Fruit fly (Drosophila melanogaster) whole organism, embryonic: ENCODE data around the gene Pgant8.

Experiments used
- Atf-2 ChIP-seq: fragments of 200-800 bp; sonication (Bioruptor generic); optimal IDR thresholded peaks from 2 replicates; lab custom pipeline; 2016; ENCODE audit warnings: missing biosample characterization, missing genetic modification characterization
- Atf6 ChIP-seq: fragments of 200-800 bp; sonication (Bioruptor generic); IDR thresholded peaks from 2 replicates; pipeline ENCODE4 v1.3.6; 2022; ENCODE audit warnings: missing biosample characterization, missing genetic modification characterization
- B-H2 ChIP-seq: fragments of 200-800 bp; sonication (Bioruptor generic); optimal IDR thresholded peaks from 2 replicates; lab custom pipeline; 2018; ENCODE audit warnings: missing biosample characterization, mild to moderate bottlenecking, missing genetic modification characterization
- CG1024 ChIP-seq: fragments of 200-800 bp; sonication (Bioruptor generic); IDR thresholded peaks from 2 replicates; pipeline ENCODE4 v1.3.6; 2022; ENCODE audit warnings: missing biosample characterization, missing genetic modification characterization
- CG10321 ChIP-seq: fragments of 200-800 bp; sonication (Bioruptor generic); IDR thresholded peaks from 2 replicates; pipeline ENCODE4 v1.3.6; 2022; ENCODE audit warnings: missing biosample characterization, missing genetic modification characterization
- CG11456 ChIP-seq: fragments of 200-800 bp; sonication (Bioruptor generic); IDR thresholded peaks from 3 replicates; pipeline ENCODE4 v1.3.6; 2022; ENCODE audit warnings: missing biosample characterization, missing genetic modification characterization
- CG12071 ChIP-seq: fragments of 200-800 bp; sonication (Bioruptor generic); optimal IDR thresholded peaks from 3 replicates; lab custom pipeline; 2018; ENCODE audit warnings: missing biosample characterization, mild to moderate bottlenecking, missing genetic modification characterization
- CG13624 ChIP-seq: fragments of 200-800 bp; sonication (Bioruptor generic); optimal IDR thresholded peaks from 2 replicates; lab custom pipeline; 2016; ENCODE audit warnings: missing biosample characterization, missing genetic modification characterization
- CG13775 ChIP-seq: fragments of 200-800 bp; sonication (Bioruptor generic); optimal IDR thresholded peaks from 3 replicates; lab custom pipeline; 2017; ENCODE audit warnings: missing biosample characterization, mild to moderate bottlenecking, missing genetic modification characterization
- CG14014 ChIP-seq: fragments of 200-800 bp; sonication (Bioruptor generic); IDR thresholded peaks from 2 replicates; pipeline ENCODE4 v1.3.6; 2022; ENCODE audit warnings: missing biosample characterization, missing genetic modification characterization
- CG14441 ChIP-seq: fragments of 200-800 bp; sonication (Bioruptor generic); IDR thresholded peaks from 2 replicates; pipeline ENCODE4 v1.3.6; 2022; ENCODE audit warnings: missing biosample characterization, missing genetic modification characterization
- CG2875 ChIP-seq: fragments of 200-800 bp; sonication (Bioruptor generic); optimal IDR thresholded peaks from 2 replicates; lab custom pipeline; 2017; ENCODE audit warnings: missing biosample characterization, mild to moderate bottlenecking, missing genetic modification characterization, missing genetic modification reagents
- CG32532 ChIP-seq: fragments of 200-800 bp; sonication (Bioruptor generic); IDR thresholded peaks from 2 replicates; pipeline ENCODE4 v1.3.6; 2022; ENCODE audit warnings: missing biosample characterization, missing genetic modification characterization
- CG42726 ChIP-seq: fragments of 200-800 bp; sonication (Bioruptor generic); IDR thresholded peaks from 2 replicates; pipeline ENCODE4 v1.3.6; 2022; ENCODE audit warnings: missing biosample characterization, missing genetic modification characterization; ENCODE audit not compliant: partially characterized antibody
- CG4360 ChIP-seq: fragments of 200-800 bp; sonication (Bioruptor generic); IDR thresholded peaks from 2 replicates; pipeline ENCODE4 v1.3.6; 2022; ENCODE audit warnings: missing biosample characterization, missing genetic modification characterization
- CG5953 ChIP-seq: fragments of 200-800 bp; sonication (Bioruptor generic); IDR thresholded peaks from 2 replicates; pipeline ENCODE4 v1.3.6; 2022; ENCODE audit warnings: missing biosample characterization, missing genetic modification characterization
- CG7271 ChIP-seq: fragments of 200-800 bp; sonication (Bioruptor generic); optimal IDR thresholded peaks from 2 replicates; lab custom pipeline; 2018; ENCODE audit warnings: missing biosample characterization, mild to moderate bottlenecking, missing genetic modification characterization, moderate library complexity
- CG9817 ChIP-seq: fragments of 200-800 bp; sonication (Bioruptor generic); optimal IDR thresholded peaks from 2 replicates; lab custom pipeline; 2018; ENCODE audit warnings: missing biosample characterization, mild to moderate bottlenecking, missing genetic modification characterization, moderate library complexity
- Dad ChIP-seq: fragments of 200-800 bp; sonication (Bioruptor generic); optimal IDR thresholded peaks from 3 replicates; lab custom pipeline; 2016; ENCODE audit warnings: missing biosample characterization, missing genetic modification characterization
- Dll ChIP-seq: fragments of 200-800 bp; sonication (Bioruptor generic); IDR thresholded peaks from 4 replicates; pipeline ENCODE4 v1.3.6; 2022; ENCODE audit warnings: missing biosample characterization, missing genetic modification characterization; ENCODE audit not compliant: partially characterized antibody
- Drgx ChIP-seq: fragments of 200-800 bp; sonication (Bioruptor generic); IDR thresholded peaks from 2 replicates; pipeline ENCODE4 v1.3.6; 2022; ENCODE audit warnings: missing biosample characterization, missing genetic modification characterization
- E2f1 ChIP-seq: fragments of 200-800 bp; sonication (Bioruptor generic); IDR thresholded peaks from 2 replicates; pipeline ENCODE4 v1.3.6; 2022; ENCODE audit warnings: missing biosample characterization, missing genetic modification characterization
- GATAe ChIP-seq: fragments of 200-800 bp; sonication (Bioruptor generic); conservative IDR thresholded peaks from 2 replicates; pipeline ENCODE4 v1.3.6; 2022; ENCODE audit warnings: missing biosample characterization, missing genetic modification characterization
- Hmr ChIP-seq: fragments of 200-800 bp; sonication (Bioruptor generic); optimal IDR thresholded peaks from 3 replicates; lab custom pipeline; 2017; ENCODE audit warnings: mild to moderate bottlenecking, missing biosample characterization, missing genetic modification reagents, missing genetic modification characterization
- Kr ChIP-seq: fragments of 200-800 bp; sonication (Bioruptor generic); optimal IDR thresholded peaks from 2 replicates; lab custom pipeline; 2017; ENCODE audit warnings: missing biosample characterization, mild to moderate bottlenecking, missing genetic modification characterization
- Lhr ChIP-seq: fragments of 200-800 bp; sonication (Bioruptor generic); optimal IDR thresholded peaks from 3 replicates; lab custom pipeline; 2017; ENCODE audit warnings: mild to moderate bottlenecking, missing biosample characterization, missing genetic modification reagents, missing genetic modification characterization
- Med ChIP-seq: fragments of 200-800 bp; sonication (Bioruptor generic); peaks from one replicate; lab custom pipeline; 2016; ENCODE audit warnings: missing biosample characterization, missing genetic modification characterization, mild to moderate bottlenecking, inconsistent platforms, moderate library complexity
- NFAT ChIP-seq: fragments of 200-800 bp; sonication (Bioruptor generic); IDR thresholded peaks from 2 replicates; pipeline ENCODE4 v1.3.6; 2022; ENCODE audit warnings: missing biosample characterization, missing genetic modification characterization
- ac ChIP-seq: fragments of 200-800 bp; sonication (Bioruptor generic); optimal IDR thresholded peaks from 3 replicates; lab custom pipeline; 2017; ENCODE audit warnings: missing biosample characterization, mild to moderate bottlenecking, missing genetic modification characterization
- al ChIP-seq: fragments of 200-800 bp; sonication (Bioruptor generic); IDR thresholded peaks from 2 replicates; pipeline ENCODE4 v1.3.6; 2022; ENCODE audit warnings: missing biosample characterization, missing genetic modification characterization
- ap ChIP-seq: fragments of 200-800 bp; sonication (Bioruptor generic); IDR thresholded peaks from 2 replicates; pipeline ENCODE4 v1.3.6; 2022; ENCODE audit warnings: missing biosample characterization, missing genetic modification characterization
- dysf ChIP-seq: fragments of 200-800 bp; sonication (Bioruptor generic); IDR thresholded peaks from 3 replicates; pipeline ENCODE4 v1.3.6; 2022; ENCODE audit warnings: missing biosample characterization, missing genetic modification characterization
- klu ChIP-seq: fragments of 200-800 bp; sonication (Bioruptor generic); IDR thresholded peaks from 2 replicates; pipeline ENCODE4 v1.3.6; 2022; ENCODE audit warnings: missing biosample characterization, missing genetic modification characterization
- kni ChIP-seq: fragments of 200-800 bp; sonication (Bioruptor generic); optimal IDR thresholded peaks from 3 replicates; lab custom pipeline; 2017; ENCODE audit warnings: mild to moderate bottlenecking, missing biosample characterization, missing genetic modification reagents, missing genetic modification characterization
- lov ChIP-seq, 2 experiments: fragments of 200-800 bp in 1 of 2; fragments of >200 bp in 1 of 2; sonication (Bioruptor generic) in 1 of 2; IDR thresholded peaks in 1 of 2; optimal IDR thresholded peaks in 1 of 2; 2 replicates in 1 of 2; 3 replicates in 1 of 2; pipeline versions ENCODE4 v1.3.6 to Lab custom; 2017 to 2022; ENCODE audit warnings: missing biosample characterization in 1 of 2, missing genetic modification characterization in 1 of 2
- nerfin-1 ChIP-seq: fragments of 200-800 bp; sonication (Bioruptor generic); optimal IDR thresholded peaks from 3 replicates; lab custom pipeline; 2019; ENCODE audit warnings: missing biosample characterization, mild to moderate bottlenecking, missing genetic modification characterization, moderate library complexity
- oc ChIP-seq: fragments of 200-800 bp; sonication (Bioruptor generic); optimal IDR thresholded peaks from 2 replicates; lab custom pipeline; 2018; ENCODE audit warnings: missing biosample characterization, mild to moderate bottlenecking, missing genetic modification characterization, moderate library complexity
- pan ChIP-seq, 4 experiments: fragments of >200 bp in 3 of 4; fragments of 200-800 bp in 1 of 4; sonication (Bioruptor generic) in 1 of 4; optimal IDR thresholded peaks in 3 of 4; IDR thresholded peaks in 1 of 4; 2 replicates each; pipeline versions ENCODE4 v1.3.6 to Lab custom; 2017 to 2022; ENCODE audit warnings: missing biosample characterization in 2 of 4, missing genetic modification characterization in 2 of 4, mixed read lengths in 1 of 4
- phol ChIP-seq: fragments of 200-800 bp; sonication (Bioruptor generic); optimal IDR thresholded peaks from 3 replicates; lab custom pipeline; 2018; ENCODE audit warnings: missing biosample characterization, mild to moderate bottlenecking, missing genetic modification characterization, moderate library complexity
- pzg ChIP-seq: fragments of 200-800 bp; sonication (Bioruptor generic); optimal IDR thresholded peaks from 3 replicates; lab custom pipeline; 2018; ENCODE audit warnings: missing biosample characterization, mild to moderate bottlenecking, missing genetic modification characterization, moderate library complexity
- row ChIP-seq: fragments of 200-800 bp; sonication (Bioruptor generic); IDR thresholded peaks from 3 replicates; pipeline ENCODE4 v1.3.6; 2022; ENCODE audit warnings: missing biosample characterization, missing genetic modification characterization
- schlank ChIP-seq: fragments of 200-800 bp; sonication (Bioruptor generic); optimal IDR thresholded peaks from 2 replicates; lab custom pipeline; 2018; ENCODE audit warnings: missing biosample characterization, mild to moderate bottlenecking, missing genetic modification characterization
- shn ChIP-seq: fragments of 200-800 bp; sonication (Bioruptor generic); optimal IDR thresholded peaks from 3 replicates; lab custom pipeline; 2016; ENCODE audit warnings: missing biosample characterization, missing genetic modification characterization
- sim ChIP-seq: fragments of 200-800 bp; sonication (Bioruptor generic); IDR thresholded peaks from 2 replicates; pipeline ENCODE4 v1.3.6; 2022; ENCODE audit warnings: missing biosample characterization, missing genetic modification characterization
- stc ChIP-seq: fragments of 200-800 bp; sonication (Bioruptor generic); IDR thresholded peaks from 2 replicates; pipeline ENCODE4 v1.3.6; 2022; ENCODE audit warnings: missing biosample characterization, missing genetic modification characterization
- vfl ChIP-seq: fragments of 200-800 bp; sonication (Bioruptor generic); optimal IDR thresholded peaks from 2 replicates; lab custom pipeline; 2016; ENCODE audit warnings: missing biosample characterization, missing genetic modification characterization
- wdn ChIP-seq: fragments of 200-800 bp; sonication (Bioruptor generic); IDR thresholded peaks from 2 replicates; pipeline ENCODE4 v1.3.6; 2022; ENCODE audit warnings: missing biosample characterization, missing genetic modification characterization
- zen2 ChIP-seq: fragments of 200-800 bp; sonication (Bioruptor generic); IDR thresholded peaks from 3 replicates; pipeline ENCODE4 v1.3.6; 2022; ENCODE audit warnings: missing biosample characterization, missing genetic modification characterization; ENCODE audit not compliant: partially characterized antibody
- zfh1 ChIP-seq: fragments of 200-800 bp; sonication (Bioruptor generic); IDR thresholded peaks from 3 replicates; pipeline ENCODE4 v1.3.6; 2022; ENCODE audit warnings: missing biosample characterization, missing genetic modification characterization

The Pgant8 gene

dm6 chr3L:15728195-15728594, 44.5 kb downstream of the Pgant8 start, which contains the start of gene comm (continued):
- TF ChIP-seq CG1024 (GFP tag; lab: Robert Waterston, UW) (peak; percentile 33; the same call in 1 of the 2 replicates), shn (GFP tag; lab: Kevin White, UChicago) (no peak), lov (optimal IDR thresholded peaks at IDR 0.05; lab: Kevin White, UChicago) (no peak), lov (GFP tag; IDR thresholded peaks at IDR 0.05; lab: Robert Waterston, UW) (0 out of 3 replicates have a peak, but pooled peaks have one; percentile 64), dysf (GFP tag; lab: Robert Waterston, UW) (peak; percentile 7; the same call in 1 of the 3 replicates), CG12071 (peak; percentile 57), ac (GFP tag; lab: Kevin White, UChicago) (peak; percentile 1), Atf-2 (GFP tag; lab: Kevin White, UChicago) (no peak), Lhr (no peak), sim (GFP tag; lab: Robert Waterston, UW) (no peak), CG7271 (tag; lab: Kevin White, UChicago) (no peak), CG11456 (GFP tag; lab: Robert Waterston, UW) (peak; percentile 71; the same call in 2 of the 3 replicates), phol (tag; lab: Kevin White, UChicago) (no peak), ap (no peak), stc (peak; percentile 49; the same call in 1 of the 2 replicates), Hmr (GFP tag; lab: Kevin White, UChicago) (peak; percentile 28), E2f1 (GFP tag; lab: Robert Waterston, UW) (no peak), vfl (GFP tag; lab: Kevin White, UChicago) (no peak), CG14441 (GFP tag; lab: Robert Waterston, UW) (no peak), pzg (GFP tag; lab: Kevin White, UChicago) (no peak), CG42726 (GFP tag; lab: Robert Waterston, UW) (peak; percentile 84), schlank (tag; lab: Kevin White, UChicago) (no peak), CG4360 (GFP tag; lab: Robert Waterston, UW) (0 out of 2 replicates have a peak, but pooled peaks have one; percentile 16), GATAe (GFP tag; lab: Robert Waterston, UW) (no peak), CG10321 (no peak), klu (GFP tag; lab: Robert Waterston, UW) (no peak), nerfin-1 (tag; lab: Kevin White, UChicago) (peak; percentile 70), zen2 (GFP tag; lab: Robert Waterston, UW) (peak; percentile 73; the same call in 2 of the 3 replicates), Dll (GFP tag; lab: Robert Waterston, UW) (peak; percentile 46; the same call in 1 of the 4 replicates), CG2875 (GFP tag; lab: Kevin White, UChicago) (no peak), CG14014 (GFP tag; lab: Robert Waterston, UW) (peak; percentile 59; the same call in 1 of the 2 replicates), CG13775 (GFP tag; lab: Kevin White, UChicago) (no peak), CG32532 (GFP tag; lab: Robert Waterston, UW) (peak; percentile 46; the same call in 1 of the 2 replicates), zfh1 (GFP tag; lab: Robert Waterston, UW) (no peak; the same call in 2 of the 3 replicates), al (GFP tag; lab: Robert Waterston, UW) (no peak), CG13624 (peak; percentile 31), Atf6 (GFP tag; lab: Robert Waterston, UW) (peak; percentile 52; the same call in 1 of the 2 replicates), CG5953 (no peak), B-H2 (GFP tag; lab: Kevin White, UChicago) (peak; percentile 8), oc (tag; lab: Kevin White, UChicago) (peak; percentile 52), row (GFP tag; lab: Robert Waterston, UW) (no peak), CG9817 (tag; lab: Kevin White, UChicago) (no peak), wdn (GFP tag; lab: Robert Waterston, UW) (0 out of 2 replicates have a peak, but pooled peaks have one; percentile 22), NFAT (GFP tag; lab: Robert Waterston, UW) (0 out of 2 replicates have a peak, but pooled peaks have one; percentile 16), pan (optimal IDR thresholded peaks at IDR 0.05; lab: Kevin White, UChicago) (no peak), pan (GFP tag; optimal IDR thresholded peaks at IDR 0.05 in 1 of 2, IDR thresholded peaks at IDR 0.05 in 1 of 2) (peak in 1 of 2 experiments; percentile 34), kni (GFP tag; lab: Kevin White, UChicago) (peak; percentile 66), Drgx (GFP tag; lab: Robert Waterston, UW) (no peak), Kr (GFP tag; lab: Kevin White, UChicago) (peak; percentile 9), Dad (GFP tag; lab: Kevin White, UChicago) (no peak), Med (GFP tag; lab: Kevin White, UChicago) (peak; percentile 86)
